Worm (Caenorhabditis elegans) whole organism, young adult: Measurements from ENCODE around the gene taf-11.3.

Source experiments
- B0035.1 ChIP-seq: sonication (generic microtip); optimal IDR thresholded peaks from 2 replicates; lab custom pipeline; 2016; ENCODE audit warnings: missing genetic modification characterization, mild to moderate bottlenecking, missing compliant biosample characterization, missing genotype, missing genetic modification reagents
- F23B12.7 ChIP-seq: sonication (generic microtip); optimal IDR thresholded peaks from 2 replicates; lab custom pipeline; 2017; ENCODE audit warnings: missing genetic modification characterization, mild to moderate bottlenecking, missing compliant biosample characterization, antibody characterized with exemption, moderate library complexity; ENCODE audit not compliant: insufficient read depth
- F33H1.4 ChIP-seq: fragments of 200-800 bp; sonication (Bioruptor generic); IDR thresholded peaks from 2 replicates; pipeline ENCODE4 v1.3.6; 2022; ENCODE audit warnings: missing genetic modification reagents, missing genetic modification characterization, missing compliant biosample characterization
- F39B2.1 ChIP-seq: fragments of 200-800 bp; sonication (Bioruptor generic); IDR thresholded peaks from 2 replicates; pipeline ENCODE4 v1.3.6; 2022; ENCODE audit warnings: missing genetic modification reagents, missing genetic modification characterization, missing compliant biosample characterization
- F49E8.2 ChIP-seq: sonication (generic microtip); optimal IDR thresholded peaks from 3 replicates; lab custom pipeline; 2017; ENCODE audit warnings: missing genetic modification characterization, mild to moderate bottlenecking, missing compliant biosample characterization, antibody characterized with exemption, moderate library complexity; ENCODE audit not compliant: insufficient read depth
- F52B5.7 ChIP-seq: sonication (generic microtip); optimal IDR thresholded peaks from 2 replicates; lab custom pipeline; 2016; ENCODE audit warnings: mild to moderate bottlenecking, missing genetic modification characterization, missing compliant biosample characterization
- K11D2.4 ChIP-seq: fragments of 200-800 bp; sonication (Bioruptor generic); IDR thresholded peaks from 2 replicates; pipeline ENCODE4 v1.3.6; 2022; ENCODE audit warnings: missing genetic modification reagents, missing genetic modification characterization, missing compliant biosample characterization
- K12H6.12 ChIP-seq: fragments of 200-800 bp; sonication (Bioruptor generic); optimal IDR thresholded peaks from 2 replicates; lab custom pipeline; 2018; ENCODE audit warnings: mild to moderate bottlenecking, missing genetic modification characterization, missing compliant biosample characterization
- Y53F4B.3 ChIP-seq: fragments of 200-800 bp; sonication (Bioruptor generic); IDR thresholded peaks from 2 replicates; pipeline ENCODE4 v1.3.6; 2022; ENCODE audit warnings: missing genetic modification reagents, missing genetic modification characterization, missing compliant biosample characterization
- akir-1 ChIP-seq: fragments of 200-800 bp; sonication (Bioruptor generic); optimal IDR thresholded peaks from 2 replicates; lab custom pipeline; 2018; ENCODE audit warnings: mild to moderate bottlenecking, missing genetic modification characterization, moderate library complexity, missing compliant biosample characterization
- atf-7 ChIP-seq: sonication (generic microtip); optimal IDR thresholded peaks from 2 replicates; lab custom pipeline; 2017; ENCODE audit warnings: mild to moderate bottlenecking, missing genetic modification characterization, missing compliant biosample characterization
- athp-1 ChIP-seq: sonication (generic microtip); optimal IDR thresholded peaks from 2 replicates; lab custom pipeline; 2017; ENCODE audit warnings: mild to moderate bottlenecking, missing genetic modification characterization, missing compliant biosample characterization
- bed-1 ChIP-seq: fragments of 200-800 bp; sonication (Bioruptor generic); IDR thresholded peaks from 2 replicates; pipeline ENCODE4 v1.3.6; 2022; ENCODE audit warnings: missing genetic modification reagents, missing genetic modification characterization, missing compliant biosample characterization
- ccch-3 ChIP-seq: fragments of 200-800 bp; sonication (Bioruptor generic); optimal IDR thresholded peaks from 2 replicates; lab custom pipeline; 2018; ENCODE audit warnings: mild to moderate bottlenecking, missing genetic modification characterization, missing compliant biosample characterization
- ceh-58 ChIP-seq: fragments of 200-800 bp; sonication (Bioruptor generic); IDR thresholded peaks from 2 replicates; pipeline ENCODE4 v1.3.6; 2022; ENCODE audit warnings: missing genetic modification characterization, missing compliant biosample characterization
- ceh-91 ChIP-seq: fragments of 200-800 bp; sonication (Bioruptor generic); IDR thresholded peaks from 2 replicates; pipeline ENCODE4 v1.3.6; 2022; ENCODE audit warnings: missing genetic modification reagents, missing genetic modification characterization, missing compliant biosample characterization
- chd-7 ChIP-seq: sonication (generic microtip); optimal IDR thresholded peaks from 2 replicates; lab custom pipeline; 2016; ENCODE audit warnings: mild to moderate bottlenecking, missing genetic modification characterization, moderate library complexity, missing compliant biosample characterization
- dpl-1 ChIP-seq: fragments of 150-350 bp; optimal IDR thresholded peaks from 2 replicates; lab custom pipeline; 2014; ENCODE audit warnings: missing biosample characterization, missing genetic modification reagents, missing genetic modification characterization
- efl-1 ChIP-seq: fragments of 150-350 bp; optimal IDR thresholded peaks from 2 replicates; lab custom pipeline; 2014; ENCODE audit warnings: missing biosample characterization, missing genetic modification reagents, missing genetic modification characterization
- egl-18 ChIP-seq: fragments of 200-800 bp; sonication (Bioruptor generic); IDR thresholded peaks from 2 replicates; pipeline ENCODE4 v1.3.6; 2022; ENCODE audit warnings: missing genetic modification reagents, missing genetic modification characterization, missing compliant biosample characterization
- fkh-3 ChIP-seq: sonication (generic microtip); optimal IDR thresholded peaks from 2 replicates; lab custom pipeline; 2016; ENCODE audit warnings: mild to moderate bottlenecking, missing genetic modification characterization, missing compliant biosample characterization
- him-1 ChIP-seq: sonication (generic microtip); optimal IDR thresholded peaks from 2 replicates; lab custom pipeline; 2016; ENCODE audit warnings: missing genotype, missing genetic modification reagents, missing genetic modification characterization, missing compliant biosample characterization
- hrde-1 ChIP-seq: sonication (generic microtip); optimal IDR thresholded peaks from 2 replicates; lab custom pipeline; 2016; ENCODE audit warnings: missing genetic modification characterization, mild to moderate bottlenecking, missing compliant biosample characterization, moderate library complexity, missing genotype, missing genetic modification reagents, borderline replicate concordance
- lag-1 ChIP-seq: fragments of 200-800 bp; sonication (Bioruptor generic); IDR thresholded peaks from 2 replicates; pipeline ENCODE4 v1.3.6; 2022; ENCODE audit warnings: missing genetic modification reagents, missing genetic modification characterization, missing compliant biosample characterization
- let-607 ChIP-seq, 2 experiments: fragments of 200-800 bp in 1 of 2; sonication (Bioruptor generic) in 1 of 2; sonication (generic microtip) in 1 of 2; optimal IDR thresholded peaks; 2 replicates each; lab custom pipeline; 2016 to 2018; ENCODE audit warnings: mild to moderate bottlenecking in 2 of 2, missing compliant biosample characterization in 2 of 2, missing genetic modification characterization in 2 of 2, moderate library complexity in 2 of 2, missing genotype in 1 of 2
- madf-10 ChIP-seq: sonication (generic microtip); optimal IDR thresholded peaks from 2 replicates; lab custom pipeline; 2016; ENCODE audit warnings: mild to moderate bottlenecking, missing genetic modification characterization, missing compliant biosample characterization
- madf-6 ChIP-seq: fragments of 200-800 bp; sonication (Bioruptor generic); IDR thresholded peaks from 2 replicates; pipeline ENCODE4 v1.3.6; 2022; ENCODE audit warnings: missing genetic modification reagents, missing genetic modification characterization, missing compliant biosample characterization
- mel-28 ChIP-seq: sonication (generic microtip); optimal IDR thresholded peaks from 2 replicates; lab custom pipeline; 2016; ENCODE audit warnings: borderline replicate concordance, mild to moderate bottlenecking, missing genetic modification characterization, missing compliant biosample characterization
- mxl-1 ChIP-seq: sonication (generic microtip); optimal IDR thresholded peaks from 2 replicates; lab custom pipeline; 2016; ENCODE audit warnings: missing genetic modification characterization, missing compliant biosample characterization
- nfya-2 ChIP-seq: fragments of 200-800 bp; sonication (Bioruptor generic); IDR thresholded peaks from 2 replicates; pipeline ENCODE4 v1.3.6; 2022; ENCODE audit warnings: missing genetic modification reagents, missing genetic modification characterization, missing compliant biosample characterization
- nhr-27 ChIP-seq: fragments of 200-800 bp; sonication (Bioruptor generic); optimal IDR thresholded peaks from 2 replicates; lab custom pipeline; 2018; ENCODE audit warnings: mild to moderate bottlenecking, missing genetic modification characterization, moderate library complexity, missing compliant biosample characterization
- pha-4 ChIP-seq: fragments of 150-350 bp; sonication (generic microtip); optimal IDR thresholded peaks from 2 replicates; lab custom pipeline; 2014; ENCODE audit warnings: missing biosample characterization, missing genetic modification reagents, missing genetic modification characterization
- rec-8 ChIP-seq, 2 experiments: sonication (generic microtip); optimal IDR thresholded peaks; 2 replicates each; lab custom pipeline; 2016; ENCODE audit warnings: mild to moderate bottlenecking in 2 of 2, missing genetic modification characterization in 2 of 2, missing genetic modification reagents in 2 of 2, missing genotype in 2 of 2, missing biosample characterization in 1 of 2, missing compliant biosample characterization in 1 of 2, moderate library complexity in 1 of 2
- sdz-38 ChIP-seq: sonication (generic microtip); optimal IDR thresholded peaks from 2 replicates; lab custom pipeline; 2016; ENCODE audit warnings: missing genotype, missing genetic modification characterization, missing compliant biosample characterization
- snpc-1.1 ChIP-seq: sonication (generic microtip); optimal IDR thresholded peaks from 2 replicates; lab custom pipeline; 2017; ENCODE audit warnings: missing genetic modification characterization, mild to moderate bottlenecking, missing compliant biosample characterization, antibody characterized with exemption, moderate library complexity, missing genotype, missing genetic modification reagents; ENCODE audit not compliant: insufficient read depth
- snpc-1.3 ChIP-seq: sonication (generic microtip); optimal IDR thresholded peaks from 2 replicates; lab custom pipeline; 2017; ENCODE audit warnings: missing genetic modification characterization, mild to moderate bottlenecking, missing compliant biosample characterization, antibody characterized with exemption, moderate library complexity, missing genotype, missing genetic modification reagents; ENCODE audit not compliant: insufficient read depth
- snpc-4 ChIP-seq, 5 experiments: fragments of 150-350 bp in 1 of 5; sonication (generic microtip) in 4 of 5; optimal IDR thresholded peaks; 2 replicates each; lab custom pipeline; 2014 to 2018; ENCODE audit warnings: missing genetic modification characterization in 5 of 5, missing biosample characterization in 3 of 5, antibody characterized with exemption in 2 of 5, mild to moderate bottlenecking in 2 of 5, missing compliant biosample characterization in 2 of 5, missing genotype in 2 of 5, moderate library complexity in 2 of 5, missing genetic modification reagents in 1 of 5
- tbx-9 ChIP-seq: sonication (generic microtip); optimal IDR thresholded peaks from 2 replicates; lab custom pipeline; 2016; ENCODE audit warnings: borderline replicate concordance, missing genetic modification characterization, inconsistent platforms, missing compliant biosample characterization
- unc-62 ChIP-seq: fragments of 150-350 bp; optimal IDR thresholded peaks from 2 replicates; lab custom pipeline; 2014; ENCODE audit warnings: missing biosample characterization, missing genetic modification reagents, missing genetic modification characterization
- zim-3 ChIP-seq: sonication (generic microtip); optimal IDR thresholded peaks from 2 replicates; lab custom pipeline; 2017; ENCODE audit warnings: mild to moderate bottlenecking, missing genetic modification characterization, moderate library complexity, missing compliant biosample characterization
- ztf-18 ChIP-seq: sonication (generic microtip); optimal IDR thresholded peaks from 2 replicates; lab custom pipeline; 2016; ENCODE audit warnings: missing genotype, mild to moderate bottlenecking, missing genetic modification characterization, missing compliant biosample characterization
- ztf-26 ChIP-seq: sonication (generic microtip); optimal IDR thresholded peaks from 2 replicates; lab custom pipeline; 2017; ENCODE audit warnings: missing genetic modification characterization, missing compliant biosample characterization

taf-11.3 gene

DNA sequence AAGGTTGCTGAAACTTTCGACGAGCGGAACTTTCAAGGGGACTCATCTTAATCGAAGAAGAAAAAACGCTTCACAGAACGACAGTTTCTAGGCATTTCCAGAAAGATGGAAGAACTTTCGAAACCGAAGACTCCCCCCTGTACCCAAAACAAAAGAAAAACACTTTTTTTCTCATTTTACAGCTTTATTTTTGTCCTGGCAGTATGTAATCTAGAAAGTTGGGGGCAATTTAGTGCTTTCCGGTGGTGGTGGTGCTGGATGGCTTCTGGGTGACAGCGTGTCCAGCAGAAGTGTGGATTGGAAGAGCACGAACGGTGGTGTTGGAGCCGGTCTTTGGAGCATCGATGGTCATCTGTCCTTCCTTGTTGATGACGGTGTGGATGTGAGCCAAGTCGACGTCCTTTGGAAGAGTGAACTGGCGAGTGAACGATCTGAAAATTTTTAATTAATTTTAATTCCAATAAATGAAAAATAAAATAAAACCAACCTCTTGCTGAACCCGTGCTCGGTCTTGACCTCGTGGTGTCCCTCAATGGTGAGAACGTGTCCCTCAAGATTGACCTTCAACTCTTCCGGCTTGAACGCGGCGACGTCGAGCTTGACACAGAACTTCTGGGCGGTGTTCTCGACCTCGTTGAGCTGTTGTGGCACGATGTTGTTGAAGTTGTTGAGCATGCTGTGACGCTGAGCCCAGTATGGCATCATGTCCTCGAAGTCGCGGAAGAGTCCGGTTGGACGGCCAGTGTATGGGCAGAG lies 1.1 kb upstream of the taf-11.3 start (continued):
- TF ChIP-seq Y53F4B.3 (GFP tag; lab: Robert Waterston, UW) (no peak; the same call in 1 of the 2 replicates), ztf-26 (no peak), nfya-2 (0 out of 2 replicates have a peak, but pooled peaks have one; percentile 30), ceh-58 (peak; percentile 78), snpc-1.3 (tag; lab: Kevin White, UChicago) (peak; percentile 80), chd-7 (tag; lab: Kevin White, UChicago) (no peak), akir-1 (GFP tag; lab: Kevin White, UChicago) (no peak), ztf-18 (no peak), athp-1 (tag; lab: Kevin White, UChicago) (peak; percentile 58), ceh-91 (peak; percentile 50; the same call in 1 of the 2 replicates), tbx-9 (tag; lab: Kevin White, UChicago) (no peak), bed-1 (GFP tag; lab: Robert Waterston, UW) (no peak), egl-18 (no peak), nhr-27 (peak; percentile 21), rec-8 (tag; optimal IDR thresholded peaks at IDR 0.05; lab: Kevin White, UChicago) (no peak), let-607 (tag; optimal IDR thresholded peaks at IDR 0.05; lab: Kevin White, UChicago) (no peak), mxl-1 (tag; lab: Kevin White, UChicago) (no peak), atf-7 (tag; lab: Kevin White, UChicago) (peak; percentile 17), F52B5.7 (tag; lab: Kevin White, UChicago) (no peak), K12H6.12 (tag; lab: Kevin White, UChicago) (no peak), pha-4 (tag; lab: Kevin White, UChicago) (no peak), unc-62 (no peak), lag-1 (no peak), dpl-1 (GFP tag; lab: Kevin White, UChicago) (peak; percentile 9), snpc-1.1 (tag; lab: Kevin White, UChicago) (peak; percentile 45), ccch-3 (GFP tag; lab: Kevin White, UChicago) (no peak), F49E8.2 (peak; percentile 92), F39B2.1 (peak; percentile 5), fkh-3 (tag; lab: Kevin White, UChicago) (no peak), snpc-4 (GFP tag; optimal IDR thresholded peaks at IDR 0.05; lab: Kevin White, UChicago) (peak; percentile 51), snpc-4 (tag; optimal IDR thresholded peaks at IDR 0.05; lab: Kevin White, UChicago) (peak in 3 of 4 experiments; percentile 9 to 78 (median 29)), zim-3 (tag; lab: Kevin White, UChicago) (no peak), him-1 (no peak), mel-28 (no peak), madf-10 (tag; lab: Kevin White, UChicago) (no peak)

- TF ChIP-seq efl-1 (GFP tag; lab: Kevin White, UChicago) (no peak), B0035.1 (tag; lab: Kevin White, UChicago) (no peak), F23B12.7 (tag; lab: Kevin White, UChicago) (no peak), K11D2.4 (GFP tag; lab: Robert Waterston, UW) (no peak), hrde-1 (tag; lab: Kevin White, UChicago) (no peak), sdz-38 (tag; lab: Kevin White, UChicago) (no peak), madf-6 (no peak), F33H1.4 (no peak)
Observed at ce11 chrIII:10503753-10504152, 1.3 kb downstream of the taf-11.3 start, which contains the start of gene rab-33. TSS of gene rab-33 (minus strand) at chrIII:10503853.
